Fruit fly (Drosophila melanogaster) whole organism, embryonic: Measurements from ENCODE around the gene Rab7.

Experiments
- Ada2b ChIP-seq: fragments of 200-800 bp; sonication (Bioruptor generic); IDR thresholded peaks from 2 replicates; pipeline ENCODE4 v1.3.6; 2022; ENCODE audit warnings: missing biosample characterization, missing genetic modification characterization
- CG11093 ChIP-seq: fragments of 200-800 bp; sonication (Bioruptor generic); IDR thresholded peaks from 3 replicates; pipeline ENCODE4 v1.3.6; 2022; ENCODE audit warnings: missing biosample characterization, missing genetic modification characterization
- CG11456 ChIP-seq: fragments of 200-800 bp; sonication (Bioruptor generic); IDR thresholded peaks from 3 replicates; pipeline ENCODE4 v1.3.6; 2022; ENCODE audit warnings: missing biosample characterization, missing genetic modification characterization
- CG14050 ChIP-seq: fragments of 200-800 bp; sonication (Bioruptor generic); IDR thresholded peaks from 3 replicates; pipeline ENCODE4 v1.3.6; 2022; ENCODE audit warnings: missing biosample characterization, missing genetic modification characterization
- CG14860 ChIP-seq: fragments of 200-800 bp; sonication (Bioruptor generic); IDR thresholded peaks from 3 replicates; pipeline ENCODE4 v1.3.6; 2022; ENCODE audit warnings: missing biosample characterization, missing genetic modification characterization; ENCODE audit not compliant: partially characterized antibody
- CG15696 ChIP-seq: fragments of 200-800 bp; sonication (Bioruptor generic); optimal IDR thresholded peaks from 2 replicates; lab custom pipeline; 2019; ENCODE audit warnings: missing biosample characterization, mild to moderate bottlenecking, missing genetic modification characterization, moderate library complexity
- CG1603 ChIP-seq: fragments of 200-800 bp; sonication (Bioruptor generic); optimal IDR thresholded peaks from 2 replicates; lab custom pipeline; 2019; ENCODE audit warnings: missing biosample characterization, mild to moderate bottlenecking, missing genetic modification characterization, moderate library complexity
- CG16863 ChIP-seq: fragments of 200-800 bp; sonication (Bioruptor generic); optimal IDR thresholded peaks from 3 replicates; lab custom pipeline; 2016; ENCODE audit warnings: missing biosample characterization, missing genetic modification characterization
- CG18476 ChIP-seq: fragments of 200-800 bp; sonication (Bioruptor generic); optimal IDR thresholded peaks from 2 replicates; lab custom pipeline; 2016; ENCODE audit warnings: missing biosample characterization, mild to moderate bottlenecking, missing genetic modification characterization
- CG2120 ChIP-seq: fragments of 200-800 bp; sonication (Bioruptor generic); optimal IDR thresholded peaks from 3 replicates; lab custom pipeline; 2016; ENCODE audit warnings: missing biosample characterization, missing genetic modification characterization
- CG30020 ChIP-seq: fragments of 200-800 bp; optimal IDR thresholded peaks from 2 replicates; lab custom pipeline; 2019; ENCODE audit warnings: missing biosample characterization, mild to moderate bottlenecking, missing genetic modification characterization, moderate library complexity
- CG3281 ChIP-seq: fragments of 200-800 bp; sonication (Bioruptor generic); optimal IDR thresholded peaks from 3 replicates; lab custom pipeline; 2017; ENCODE audit warnings: missing biosample characterization, mild to moderate bottlenecking, missing genetic modification characterization
- CG3726 ChIP-seq: fragments of 200-800 bp; sonication (Bioruptor generic); IDR thresholded peaks from 3 replicates; pipeline ENCODE4, ENCODE4 v1.3.6; 2022; ENCODE audit warnings: missing biosample characterization, missing genetic modification characterization
- CG42726 ChIP-seq: fragments of 200-800 bp; sonication (Bioruptor generic); IDR thresholded peaks from 2 replicates; pipeline ENCODE4 v1.3.6; 2022; ENCODE audit warnings: missing biosample characterization, missing genetic modification characterization; ENCODE audit not compliant: partially characterized antibody
- CG7372 ChIP-seq: fragments of 200-800 bp; sonication (Bioruptor generic); IDR thresholded peaks from 2 replicates; pipeline ENCODE4 v1.3.6; 2022; ENCODE audit warnings: missing biosample characterization, missing genetic modification characterization
- CG8924 ChIP-seq: fragments of 200-800 bp; optimal IDR thresholded peaks from 3 replicates; lab custom pipeline; 2019; ENCODE audit warnings: missing biosample characterization, mild to moderate bottlenecking, missing genetic modification characterization, moderate library complexity
- CoRest ChIP-seq: fragments of 200-800 bp; sonication (Bioruptor generic); optimal IDR thresholded peaks from 3 replicates; lab custom pipeline; 2018; ENCODE audit warnings: missing biosample characterization, mild to moderate bottlenecking, missing genetic modification characterization, moderate library complexity
- Doc2 ChIP-seq: fragments of 200-800 bp; sonication (Bioruptor generic); IDR thresholded peaks from 2 replicates; pipeline ENCODE4 v1.3.6; 2022; ENCODE audit warnings: missing biosample characterization, missing genetic modification characterization
- GATAe ChIP-seq: fragments of 200-800 bp; sonication (Bioruptor generic); conservative IDR thresholded peaks from 2 replicates; pipeline ENCODE4 v1.3.6; 2022; ENCODE audit warnings: missing biosample characterization, missing genetic modification characterization
- H15 ChIP-seq: fragments of 200-800 bp; sonication (Bioruptor generic); IDR thresholded peaks from 3 replicates; pipeline ENCODE4 v1.3.6; 2022; ENCODE audit warnings: missing biosample characterization, missing genetic modification characterization
- MTF-1 ChIP-seq: fragments of 200-800 bp; sonication (Bioruptor generic); optimal IDR thresholded peaks from 2 replicates; lab custom pipeline; 2018; ENCODE audit warnings: missing biosample characterization, mild to moderate bottlenecking, missing genetic modification characterization, borderline replicate concordance
- Oli ChIP-seq: fragments of 200-800 bp; sonication (Bioruptor generic); optimal IDR thresholded peaks from 2 replicates; lab custom pipeline; 2018; ENCODE audit warnings: missing biosample characterization, mild to moderate bottlenecking, missing genetic modification characterization, moderate library complexity
- Rx ChIP-seq: fragments of 200-800 bp; sonication (Bioruptor generic); IDR thresholded peaks from 2 replicates; pipeline ENCODE4 v1.3.6; 2022; ENCODE audit warnings: missing biosample characterization, missing genetic modification characterization
- Sin3A ChIP-seq: fragments of >200 bp; optimal IDR thresholded peaks from 2 replicates; lab custom pipeline; 2018
- Trl ChIP-seq, 3 experiments: fragments of >200 bp in 2 of 3; fragments of 200-800 bp in 1 of 3; sonication (Bioruptor generic) in 1 of 3; optimal IDR thresholded peaks; 2 replicates in 1 of 3; 3 replicates in 2 of 3; lab custom pipeline; 2016 to 2017; ENCODE audit warnings: missing biosample characterization in 1 of 3, missing genetic modification characterization in 1 of 3
- ab ChIP-seq: fragments of 200-800 bp; sonication (Bioruptor generic); optimal IDR thresholded peaks from 2 replicates; lab custom pipeline; 2016; ENCODE audit warnings: missing biosample characterization, missing genetic modification characterization
- bcd ChIP-seq: fragments of 200-800 bp; sonication (Bioruptor generic); optimal IDR thresholded peaks from 2 replicates; lab custom pipeline; 2017; ENCODE audit warnings: missing biosample characterization, mild to moderate bottlenecking, missing genetic modification characterization
- cad ChIP-seq: fragments of >200 bp; optimal IDR thresholded peaks from 2 replicates; lab custom pipeline; 2017; ENCODE audit warnings: missing biosample characterization, missing genetic modification characterization
- dimm ChIP-seq: fragments of 200-800 bp; sonication (Bioruptor generic); IDR thresholded peaks from 2 replicates; pipeline ENCODE4 v1.3.6; 2022; ENCODE audit warnings: missing biosample characterization, missing genetic modification characterization
- dmrt11E ChIP-seq: fragments of 200-800 bp; sonication (Bioruptor generic); optimal IDR thresholded peaks from 3 replicates; lab custom pipeline; 2018; ENCODE audit warnings: missing biosample characterization, mild to moderate bottlenecking, missing genetic modification characterization, moderate library complexity
- esg ChIP-seq: fragments of 200-800 bp; sonication (Bioruptor generic); conservative IDR thresholded peaks from 2 replicates; pipeline ENCODE4 v1.3.6; 2022; ENCODE audit warnings: missing biosample characterization, missing genetic modification characterization
- fd102C ChIP-seq: fragments of 200-800 bp; sonication (Bioruptor generic); optimal IDR thresholded peaks from 2 replicates; lab custom pipeline; 2018; ENCODE audit warnings: missing biosample characterization, mild to moderate bottlenecking, missing genetic modification characterization, moderate library complexity
- fd64A ChIP-seq: fragments of 200-800 bp; sonication (Bioruptor generic); optimal IDR thresholded peaks from 3 replicates; lab custom pipeline; 2018; ENCODE audit warnings: missing biosample characterization, mild to moderate bottlenecking, missing genetic modification characterization
- gcm ChIP-seq: fragments of 200-800 bp; sonication (Bioruptor generic); optimal IDR thresholded peaks from 2 replicates; lab custom pipeline; 2019; ENCODE audit warnings: missing biosample characterization, mild to moderate bottlenecking, missing genetic modification characterization, moderate library complexity
- gsb ChIP-seq: fragments of 200-800 bp; sonication (Bioruptor generic); IDR thresholded peaks from 2 replicates; pipeline ENCODE4 v1.3.6; 2022; ENCODE audit warnings: missing biosample characterization, missing genetic modification characterization
- insv ChIP-seq, 2 experiments: fragments of 200-800 bp; sonication (Bioruptor generic); optimal IDR thresholded peaks; 3 replicates each; lab custom pipeline; 2016 to 2018; ENCODE audit warnings: missing biosample characterization in 2 of 2, missing genetic modification characterization in 2 of 2
- jumu ChIP-seq: fragments of 200-800 bp; sonication (Bioruptor generic); optimal IDR thresholded peaks from 3 replicates; lab custom pipeline; 2016; ENCODE audit warnings: missing biosample characterization, missing genetic modification characterization
- lilli ChIP-seq: fragments of 200-800 bp; sonication (Bioruptor generic); optimal IDR thresholded peaks from 3 replicates; lab custom pipeline; 2016; ENCODE audit warnings: missing biosample characterization, missing genetic modification characterization
- nerfin-2 ChIP-seq: fragments of 200-800 bp; sonication (Bioruptor generic); IDR thresholded peaks from 2 replicates; pipeline ENCODE4 v1.3.6; 2022; ENCODE audit warnings: missing biosample characterization, missing genetic modification characterization; ENCODE audit not compliant: partially characterized antibody
- pho ChIP-seq: fragments of 200-800 bp; sonication (Bioruptor generic); optimal IDR thresholded peaks from 2 replicates; lab custom pipeline; 2016; ENCODE audit warnings: missing biosample characterization, missing genetic modification characterization
- repo ChIP-seq: fragments of 200-800 bp; sonication (Bioruptor generic); optimal IDR thresholded peaks from 2 replicates; lab custom pipeline; 2016; ENCODE audit warnings: missing biosample characterization, missing genetic modification characterization
- rib ChIP-seq: fragments of 200-800 bp; sonication (Bioruptor generic); IDR thresholded peaks from 2 replicates; pipeline ENCODE4 v1.3.6; 2022; ENCODE audit warnings: missing biosample characterization, missing genetic modification characterization
- row ChIP-seq: fragments of 200-800 bp; sonication (Bioruptor generic); IDR thresholded peaks from 3 replicates; pipeline ENCODE4 v1.3.6; 2022; ENCODE audit warnings: missing biosample characterization, missing genetic modification characterization
- schlank ChIP-seq: fragments of 200-800 bp; sonication (Bioruptor generic); optimal IDR thresholded peaks from 2 replicates; lab custom pipeline; 2018; ENCODE audit warnings: missing biosample characterization, mild to moderate bottlenecking, missing genetic modification characterization
- sens ChIP-seq: fragments of 200-800 bp; sonication (Bioruptor generic); peaks from one replicate; lab custom pipeline; 2016; ENCODE audit warnings: missing biosample characterization, missing genetic modification characterization
- sens-2 ChIP-seq: fragments of 200-800 bp; sonication (Bioruptor generic); IDR thresholded peaks from 2 replicates; pipeline ENCODE4 v1.3.6; 2022; ENCODE audit warnings: missing biosample characterization, missing genetic modification characterization
- sug ChIP-seq: fragments of 200-800 bp; optimal IDR thresholded peaks from 2 replicates; lab custom pipeline; 2019; ENCODE audit warnings: missing biosample characterization, mild to moderate bottlenecking, missing genetic modification characterization, moderate library complexity
- tap ChIP-seq: fragments of 200-800 bp; optimal IDR thresholded peaks from 3 replicates; lab custom pipeline; 2019; ENCODE audit warnings: missing biosample characterization, mild to moderate bottlenecking, missing genetic modification characterization, moderate library complexity
- unc-4 ChIP-seq: fragments of 200-800 bp; sonication (Bioruptor generic); IDR thresholded peaks from 2 replicates; pipeline ENCODE4 v1.3.6; 2022; ENCODE audit warnings: missing biosample characterization, missing genetic modification characterization; ENCODE audit not compliant: partially characterized antibody

Rab7 gene

dm6 chr3R:23992823-23993797, at the start of gene Rab7, which contains the start of gene Epp (continued):
- TF ChIP-seq CG2120 (GFP tag; lab: Kevin White, UChicago): peak; percentile 76
- no peak for TF ChIP-seq bcd (GFP tag; lab: Kevin White, UChicago)
- peak; percentile 7 for TF ChIP-seq repo
- no peak for TF ChIP-seq dimm
- peak; percentile 56 for TF ChIP-seq CG8924
- peak; percentile 76 for TF ChIP-seq gcm (GFP tag; lab: Kevin White, UChicago)
- TF ChIP-seq CG11093 (GFP tag; lab: Robert Waterston, UW): no peak
- TF ChIP-seq MTF-1 (GFP tag; lab: Kevin White, UChicago): no peak
- TF ChIP-seq schlank (tag; lab: Kevin White, UChicago): no peak
- TF ChIP-seq sug (tag; lab: Kevin White, UChicago): peak; percentile 54
- no peak for TF ChIP-seq rib (GFP tag; lab: Robert Waterston, UW)
- no peak for TF ChIP-seq cad
- peak; percentile 71 for TF ChIP-seq CG1603 (tag; lab: Kevin White, UChicago)
- TF ChIP-seq CG7372 (GFP tag; lab: Robert Waterston, UW): 0 out of 2 replicates have a peak, but pooled peaks have one; percentile 27
- TF ChIP-seq CG14050: no peak
- no peak for TF ChIP-seq tap
- peak; percentile 66 for TF ChIP-seq pho
- TF ChIP-seq Doc2 (GFP tag; lab: Robert Waterston, UW): no peak
- no peak for TF ChIP-seq dmrt11E (tag; lab: Kevin White, UChicago)
- peak; percentile 85 for TF ChIP-seq CG14860 (GFP tag; lab: Robert Waterston, UW)
- TF ChIP-seq Sin3A (lab: Kevin White, UChicago): peak; percentile 80
- TF ChIP-seq CoRest (tag; lab: Kevin White, UChicago): peak; percentile 8
- no peak for TF ChIP-seq Ada2b
- no peak for TF ChIP-seq CG15696 (tag; lab: Kevin White, UChicago)
- TF ChIP-seq Trl (optimal IDR thresholded peaks at IDR 0.05; lab: Kevin White, UChicago): peak in 1 of 2 experiments; percentile 5
- peak; percentile 51 for TF ChIP-seq Trl (GFP tag; optimal IDR thresholded peaks at IDR 0.05; lab: Kevin White, UChicago)
- peak; percentile 36 for TF ChIP-seq CG16863 (GFP tag; lab: Kevin White, UChicago)
- 0 out of 3 replicates have a peak, but pooled peaks have one; percentile 44 for TF ChIP-seq CG11456 (GFP tag; lab: Robert Waterston, UW)
- TF ChIP-seq Rx (GFP tag; lab: Robert Waterston, UW): 0 out of 2 replicates have a peak, but pooled peaks have one; percentile 2
- TF ChIP-seq fd64A (GFP tag; lab: Kevin White, UChicago): no peak
- no peak for TF ChIP-seq H15 (GFP tag; lab: Robert Waterston, UW)
- no peak for TF ChIP-seq CG3726 (GFP tag; lab: Robert Waterston, UW)
- TF ChIP-seq esg (GFP tag; lab: Robert Waterston, UW): no peak
- TF ChIP-seq sens (GFP tag; lab: Kevin White, UChicago): peak; percentile 89
- peak; percentile 67 for TF ChIP-seq lilli (GFP tag; lab: Kevin White, UChicago)
- TF ChIP-seq nerfin-2 (GFP tag; lab: Robert Waterston, UW): peak; percentile 72
- TF ChIP-seq gsb: no peak
- TF ChIP-seq fd102C (GFP tag; lab: Kevin White, UChicago): no peak
- peak; percentile 54 for TF ChIP-seq jumu (GFP tag; lab: Kevin White, UChicago)
- peak; percentile 93 for TF ChIP-seq CG42726 (GFP tag; lab: Robert Waterston, UW)
- peak; percentile 25; the same call in 2 of the 3 replicates for TF ChIP-seq row (GFP tag; lab: Robert Waterston, UW)
- peak; percentile 95 for TF ChIP-seq unc-4
- TF ChIP-seq CG3281 (GFP tag; lab: Kevin White, UChicago): peak; percentile 21
- no peak for TF ChIP-seq Oli (tag; lab: Kevin White, UChicago)
- no peak for TF ChIP-seq insv (GFP tag; optimal IDR thresholded peaks at IDR 0.05; lab: Kevin White, UChicago)
- TF ChIP-seq GATAe (GFP tag; lab: Robert Waterston, UW): no peak
- no peak for TF ChIP-seq sens-2 (GFP tag; lab: Robert Waterston, UW)
- TF ChIP-seq ab (GFP tag; lab: Kevin White, UChicago): no peak
- peak; percentile 44 for TF ChIP-seq CG30020
- TF ChIP-seq CG18476 (GFP tag; lab: Kevin White, UChicago): no peak
